Worm (Caenorhabditis elegans) whole organism, mixed stage, embryonic: ENCODE measurements around the gene fipr-4.

Source experiments
- ceh-39 ChIP-seq: fragments of 150-350 bp; optimal IDR thresholded peaks from 2 replicates; lab custom pipeline; 2014; ENCODE audit warnings: missing biosample characterization, missing genetic modification characterization
- elt-1 ChIP-seq: sonication (generic microtip); optimal IDR thresholded peaks from 2 replicates; lab custom pipeline; 2017; ENCODE audit warnings: missing genetic modification characterization, mild to moderate bottlenecking, missing compliant biosample characterization, antibody characterized with exemption, moderate library complexity, borderline replicate concordance; ENCODE audit not compliant: insufficient read depth
- mep-1 ChIP-seq: fragments of 150-350 bp; optimal IDR thresholded peaks from 2 replicates; lab custom pipeline; 2017; ENCODE audit warnings: missing biosample characterization, missing genetic modification reagents, missing genetic modification characterization, inconsistent platforms
- mls-2 ChIP-seq: sonication (generic microtip); optimal IDR thresholded peaks from 2 replicates; lab custom pipeline; 2016; ENCODE audit warnings: mild to moderate bottlenecking, missing genetic modification characterization, moderate library complexity, missing compliant biosample characterization
- nhr-12 ChIP-seq: fragments of 150-350 bp; optimal IDR thresholded peaks from 2 replicates; lab custom pipeline; 2014; ENCODE audit warnings: missing biosample characterization, missing genetic modification characterization
- nhr-2 ChIP-seq: fragments of 150-350 bp; optimal IDR thresholded peaks from 2 replicates; lab custom pipeline; 2014; ENCODE audit warnings: missing biosample characterization, missing genetic modification characterization
- nhr-28 ChIP-seq: fragments of 150-350 bp; optimal IDR thresholded peaks from 2 replicates; lab custom pipeline; 2014; ENCODE audit warnings: missing biosample characterization, missing genetic modification characterization
- nhr-76 ChIP-seq: sonication (generic microtip); optimal IDR thresholded peaks from 2 replicates; lab custom pipeline; 2017; ENCODE audit warnings: missing biosample characterization, missing genetic modification characterization
- pha-4 ChIP-seq: fragments of 150-350 bp; optimal IDR thresholded peaks from 2 replicates; lab custom pipeline; 2018; ENCODE audit warnings: missing biosample characterization, missing genetic modification reagents, missing genetic modification characterization
- snpc-4 ChIP-seq: fragments of 150-350 bp; optimal IDR thresholded peaks from 2 replicates; lab custom pipeline; 2014; ENCODE audit warnings: missing biosample characterization, missing genetic modification characterization
- sptf-1 ChIP-seq: sonication (generic microtip); optimal IDR thresholded peaks from 2 replicates; lab custom pipeline; 2017; ENCODE audit warnings: mild to moderate bottlenecking, missing genetic modification characterization, moderate library complexity, missing compliant biosample characterization
- tbx-8 ChIP-seq: fragments of 200-800 bp; sonication (Bioruptor generic); optimal IDR thresholded peaks from 2 replicates; lab custom pipeline; 2018; ENCODE audit warnings: mild to moderate bottlenecking, missing genetic modification characterization, moderate library complexity, missing compliant biosample characterization
- unc-62 ChIP-seq: fragments of 150-350 bp; optimal IDR thresholded peaks from 2 replicates; lab custom pipeline; 2014; ENCODE audit warnings: missing biosample characterization, missing genetic modification reagents, missing genetic modification characterization
- zip-8 ChIP-seq: fragments of 150-350 bp; optimal IDR thresholded peaks from 2 replicates; lab custom pipeline; 2014; ENCODE audit warnings: missing biosample characterization, missing genetic modification characterization

ce11 chrV:10224619-10225018, 3.6 kb downstream of the fipr-4 start:
- TF ChIP-seq snpc-4 (tag; lab: Kevin White, UChicago) (no peak), mls-2 (no peak), mep-1 (tag; lab: Kevin White, UChicago) (no peak), sptf-1 (no peak), nhr-76 (tag; lab: Kevin White, UChicago) (no peak), ceh-39 (tag; lab: Kevin White, UChicago) (no peak), nhr-28 (tag; lab: Kevin White, UChicago) (no peak), zip-8 (no peak), nhr-12 (no peak), elt-1 (no peak), unc-62 (GFP tag; lab: Kevin White, UChicago) (no peak), tbx-8 (GFP tag; lab: Kevin White, UChicago) (no peak), pha-4 (no peak), nhr-2 (tag; lab: Kevin White, UChicago) (no peak)
